Fruit fly (Drosophila melanogaster): Measurements from ENCODE around the gene CG3792.
A peak's percentile ranks its signal among the peaks of the same experiment; 100 is the strongest.

The CG3792 gene

dm6 chr2L:5004677-5005463 lies 27.8 kb downstream of the CG3792 start (continued):
- no peak for TF ChIP-seq CG7963 (GFP tag; IDR thresholded peaks at IDR 0.05; ENCODE audit: partially characterized antibody)
- TF ChIP-seq salm (tag; optimal IDR thresholded peaks at IDR 0.05): peak; percentile 84
- peak; percentile 6 for TF ChIP-seq BEAF-32 (GFP tag; optimal IDR thresholded peaks at IDR 0.05)
- peak; percentile 94 for TF ChIP-seq tx (GFP tag; optimal IDR thresholded peaks at IDR 0.05)
- peak; percentile 83 for TF ChIP-seq CG5180 (GFP tag; optimal IDR thresholded peaks at IDR 0.05)
- peak; percentile 97 for TF ChIP-seq dysf (GFP tag; IDR thresholded peaks at IDR 0.05)
- TF ChIP-seq HmgD (GFP tag; optimal IDR thresholded peaks at IDR 0.05): peak; percentile 92
- peak; percentile 96 for TF ChIP-seq ind (GFP tag; optimal IDR thresholded peaks at IDR 0.05)
- peak; percentile 94 for TF ChIP-seq CG4424 (GFP tag; optimal IDR thresholded peaks at IDR 0.05)
- TF ChIP-seq Antp (GFP tag; optimal IDR thresholded peaks at IDR 0.05): peak; percentile 97
- TF ChIP-seq gcm2 (GFP tag; optimal IDR thresholded peaks at IDR 0.05): peak; percentile 93
- peak; percentile 98 for TF ChIP-seq Hmr (GFP tag; optimal IDR thresholded peaks at IDR 0.05)
- TF ChIP-seq NFAT (GFP tag; IDR thresholded peaks at IDR 0.05): peak; percentile 92
- peak; percentile 86 for TF ChIP-seq disco-r (GFP tag; optimal IDR thresholded peaks at IDR 0.05)
- no peak for TF ChIP-seq CG13287 (GFP tag; IDR thresholded peaks at IDR 0.05; ENCODE audit: partially characterized antibody)
- no peak for TF ChIP-seq CG14860 (GFP tag; IDR thresholded peaks at IDR 0.05; ENCODE audit: partially characterized antibody)
- TF ChIP-seq prd (optimal IDR thresholded peaks at IDR 0.05): no peak
- TF ChIP-seq prd (GFP tag; IDR thresholded peaks at IDR 0.05): peak; percentile 98
- TF ChIP-seq CG7271 (tag; optimal IDR thresholded peaks at IDR 0.05): peak; percentile 75
- peak; percentile 79 for TF ChIP-seq ftz-f1 (GFP tag; optimal IDR thresholded peaks at IDR 0.05)
- TF ChIP-seq so (GFP tag; IDR thresholded peaks at IDR 0.05): peak; percentile 96
- peak; percentile 98 for TF ChIP-seq slbo (GFP tag; IDR thresholded peaks at IDR 0.05)
- TF ChIP-seq Stat92E (GFP tag; optimal IDR thresholded peaks at IDR 0.05): no peak
- peak; percentile 90 for TF ChIP-seq Blimp-1 (GFP tag; optimal IDR thresholded peaks at IDR 0.05)
- peak; percentile 94 for TF ChIP-seq Dad (GFP tag; optimal IDR thresholded peaks at IDR 0.05)
- TF ChIP-seq CG12769 (tag; optimal IDR thresholded peaks at IDR 0.05): peak; percentile 95
- peak; percentile 91 for TF ChIP-seq Abd-B (GFP tag; optimal IDR thresholded peaks at IDR 0.05)
- peak; percentile 84; the same call in 1 of the 2 replicates for TF ChIP-seq bowl (GFP tag; IDR thresholded peaks at IDR 0.05)
- TF ChIP-seq tio (GFP tag; optimal IDR thresholded peaks at IDR 0.05): no peak
- peak; percentile 91 for TF ChIP-seq CG10979 (tag; optimal IDR thresholded peaks at IDR 0.05)
- peak; percentile 89 for TF ChIP-seq emc (GFP tag; optimal IDR thresholded peaks at IDR 0.05)
- peak; percentile 69 for TF ChIP-seq Sry-δ (GFP tag; optimal IDR thresholded peaks at IDR 0.05)
- peak; percentile 33 for TF ChIP-seq CTCF (GFP tag; optimal IDR thresholded peaks at IDR 0.05)
- TF ChIP-seq CG34422 (GFP tag; IDR thresholded peaks at IDR 0.05): peak; percentile 96
- peak; percentile 83 for TF ChIP-seq dati (GFP tag; IDR thresholded peaks at IDR 0.05)
- TF ChIP-seq Optix (GFP tag; IDR thresholded peaks at IDR 0.05): peak; percentile 91
- TF ChIP-seq maf-S (GFP tag; optimal IDR thresholded peaks at IDR 0.05): peak; percentile 93
- TF ChIP-seq hbn (GFP tag; IDR thresholded peaks at IDR 0.05; ENCODE audit: partially characterized antibody): no peak
- peak; percentile 83 for TF ChIP-seq CG6254 (GFP tag; optimal IDR thresholded peaks at IDR 0.05)
- TF ChIP-seq Adf1 (GFP tag; IDR thresholded peaks at IDR 0.05): peak; percentile 83
- TF ChIP-seq HLH54F (GFP tag; optimal IDR thresholded peaks at IDR 0.05): peak; percentile 95
- peak; percentile 87 for TF ChIP-seq CG1024 (GFP tag; IDR thresholded peaks at IDR 0.05)
- TF ChIP-seq scrt (GFP tag; optimal IDR thresholded peaks at IDR 0.05): peak; percentile 93
- peak; percentile 83 for TF ChIP-seq CG8765 (GFP tag; IDR thresholded peaks at IDR 0.05)
- peak; percentile 78 for TF ChIP-seq dan (GFP tag; IDR thresholded peaks at IDR 0.05)
- TF ChIP-seq pan (optimal IDR thresholded peaks at IDR 0.05): no peak
- TF ChIP-seq pan (GFP tag; optimal IDR thresholded peaks at IDR 0.05 in 1 of 2, IDR thresholded peaks at IDR 0.05 in 1 of 2): peak in 1 of 2 experiments; percentile 97
- peak; percentile 81 for TF ChIP-seq sqz (GFP tag; optimal IDR thresholded peaks at IDR 0.05)
- peak; percentile 93 for TF ChIP-seq ttk (GFP tag; IDR thresholded peaks at IDR 0.05)
- TF ChIP-seq CG5953 (GFP tag; IDR thresholded peaks at IDR 0.05): peak; percentile 95
